Fruit fly (Drosophila melanogaster): ENCODE measurements around the gene nudE.

DNA sequence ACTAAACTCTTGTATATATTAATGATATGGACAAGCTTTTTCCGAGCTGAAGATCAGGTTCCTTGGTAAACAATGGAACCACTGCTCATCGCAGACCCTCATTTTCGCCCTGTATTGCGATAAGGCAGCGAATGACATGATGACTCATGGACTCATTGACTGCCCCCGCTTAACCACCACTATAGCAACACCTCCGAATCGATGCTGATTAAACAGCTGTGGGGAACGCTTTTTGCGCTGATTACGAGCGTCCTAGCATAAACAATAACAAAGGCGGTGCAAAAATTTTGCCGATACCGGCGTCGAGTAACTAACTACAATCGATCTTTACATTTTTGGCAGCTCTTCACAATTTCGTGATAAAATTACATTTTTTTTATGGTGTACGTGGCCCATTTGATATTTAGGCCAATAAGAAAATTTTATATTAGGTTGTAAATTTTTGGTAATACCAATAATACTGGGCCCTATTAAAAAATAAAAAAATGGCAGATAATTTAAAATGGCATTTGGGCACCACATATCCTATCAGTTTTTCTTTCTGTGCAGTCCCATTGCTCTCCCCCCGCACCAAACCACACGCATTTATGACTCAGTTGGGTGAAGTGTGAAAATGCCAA is 1.8 kb upstream of the nudE start:
- TF ChIP-seq psq (optimal IDR thresholded peaks at IDR 0.05): no peak
- TF ChIP-seq usp (GFP tag; optimal IDR thresholded peaks at IDR 0.05): no peak
- TF ChIP-seq Dll (optimal IDR thresholded peaks at IDR 0.05): no peak
- TF ChIP-seq CG8478 (optimal IDR thresholded peaks at IDR 0.05): no peak

All from whole organism.